Fruit fly (Drosophila melanogaster) whole organism, adult: ENCODE measurements around the gene Gel.

ENCODE experiments used
- CG11617 ChIP-seq: fragments of 200-800 bp; sonication (Bioruptor generic); optimal IDR thresholded peaks from 2 replicates; lab custom pipeline; 2017; ENCODE audit warnings: mild to moderate bottlenecking, missing biosample characterization, missing genetic modification reagents, missing genetic modification characterization
- CG12768 ChIP-seq: fragments of 200-800 bp; sonication (Bioruptor generic); optimal IDR thresholded peaks from 2 replicates; lab custom pipeline; 2017; ENCODE audit warnings: missing biosample characterization, missing genetic modification characterization, mild to moderate bottlenecking, moderate library complexity, missing genetic modification reagents
- CG14711 ChIP-seq: fragments of 200-800 bp; sonication (Bioruptor generic); optimal IDR thresholded peaks from 2 replicates; lab custom pipeline; 2018; ENCODE audit warnings: missing biosample characterization, mild to moderate bottlenecking, missing genetic modification characterization, moderate library complexity
- CG1620 ChIP-seq: fragments of 200-800 bp; sonication (Bioruptor generic); optimal IDR thresholded peaks from 2 replicates; lab custom pipeline; 2016; ENCODE audit warnings: missing biosample characterization, missing genetic modification characterization
- CG33017 ChIP-seq: fragments of 200-800 bp; sonication (Bioruptor generic); optimal IDR thresholded peaks from 2 replicates; lab custom pipeline; 2018; ENCODE audit warnings: missing biosample characterization, mild to moderate bottlenecking, missing genetic modification characterization, moderate library complexity
- CG5204 ChIP-seq: fragments of 200-800 bp; sonication (Bioruptor generic); optimal IDR thresholded peaks from 2 replicates; lab custom pipeline; 2016; ENCODE audit warnings: missing biosample characterization, missing genetic modification characterization
- CG7045 ChIP-seq: fragments of 200-800 bp; sonication (Bioruptor generic); optimal IDR thresholded peaks from 2 replicates; lab custom pipeline; 2017; ENCODE audit warnings: missing biosample characterization, mild to moderate bottlenecking, missing genetic modification characterization
- CG7101 ChIP-seq: fragments of 200-800 bp; sonication (Bioruptor generic); optimal IDR thresholded peaks from 2 replicates; lab custom pipeline; 2018; ENCODE audit warnings: missing biosample characterization, mild to moderate bottlenecking, missing genetic modification characterization, moderate library complexity
- Clk ChIP-seq: fragments of 200-800 bp; sonication (Bioruptor generic); optimal IDR thresholded peaks from 2 replicates; lab custom pipeline; 2017; ENCODE audit warnings: missing biosample characterization, missing genetic modification characterization
- Crg-1 ChIP-seq: fragments of 200-800 bp; sonication (Bioruptor generic); optimal IDR thresholded peaks from 2 replicates; lab custom pipeline; 2016; ENCODE audit warnings: missing biosample characterization, missing genetic modification characterization
- Hr96 ChIP-seq: fragments of 200-800 bp; sonication (Bioruptor generic); optimal IDR thresholded peaks from 2 replicates; lab custom pipeline; 2016; ENCODE audit warnings: missing biosample characterization, missing genetic modification characterization
- Mnt ChIP-seq: fragments of 200-800 bp; sonication (Bioruptor generic); optimal IDR thresholded peaks from 2 replicates; lab custom pipeline; 2016; ENCODE audit warnings: missing biosample characterization, mild to moderate bottlenecking, missing genetic modification characterization
- bab1 ChIP-seq: fragments of 200-800 bp; sonication (Bioruptor generic); optimal IDR thresholded peaks from 3 replicates; lab custom pipeline; 2019; ENCODE audit warnings: missing biosample characterization, mild to moderate bottlenecking, missing genetic modification characterization, moderate library complexity
- cic ChIP-seq: fragments of 200-800 bp; sonication (Bioruptor generic); optimal IDR thresholded peaks from 2 replicates; lab custom pipeline; 2017; ENCODE audit warnings: missing biosample characterization, mild to moderate bottlenecking, missing genetic modification characterization, moderate library complexity
- cnc ChIP-seq, 2 experiments: fragments of >200 bp; optimal IDR thresholded peaks; 2 replicates each; lab custom pipeline; 2017
- kay ChIP-seq: fragments of 200-800 bp; sonication (Bioruptor generic); peaks from one replicate; lab custom pipeline; 2016; ENCODE audit warnings: missing biosample characterization, missing genetic modification characterization, borderline replicate concordance
- ovo ChIP-seq: fragments of 200-800 bp; sonication (Bioruptor generic); optimal IDR thresholded peaks from 2 replicates; lab custom pipeline; 2016; ENCODE audit warnings: missing biosample characterization, missing genetic modification characterization
- pad ChIP-seq: fragments of 200-800 bp; sonication (Bioruptor generic); optimal IDR thresholded peaks from 3 replicates; lab custom pipeline; 2017; ENCODE audit warnings: missing biosample characterization, missing genetic modification characterization, mild to moderate bottlenecking, moderate library complexity, missing genetic modification reagents
- tj ChIP-seq: fragments of 200-800 bp; sonication (Bioruptor generic); optimal IDR thresholded peaks from 3 replicates; lab custom pipeline; 2017; ENCODE audit warnings: missing biosample characterization, mild to moderate bottlenecking, missing genetic modification characterization, moderate library complexity
- toe ChIP-seq: fragments of 200-800 bp; sonication (Bioruptor generic); optimal IDR thresholded peaks from 2 replicates; lab custom pipeline; 2016; ENCODE audit warnings: missing biosample characterization, missing genetic modification characterization

Gene Gel

DNA sequence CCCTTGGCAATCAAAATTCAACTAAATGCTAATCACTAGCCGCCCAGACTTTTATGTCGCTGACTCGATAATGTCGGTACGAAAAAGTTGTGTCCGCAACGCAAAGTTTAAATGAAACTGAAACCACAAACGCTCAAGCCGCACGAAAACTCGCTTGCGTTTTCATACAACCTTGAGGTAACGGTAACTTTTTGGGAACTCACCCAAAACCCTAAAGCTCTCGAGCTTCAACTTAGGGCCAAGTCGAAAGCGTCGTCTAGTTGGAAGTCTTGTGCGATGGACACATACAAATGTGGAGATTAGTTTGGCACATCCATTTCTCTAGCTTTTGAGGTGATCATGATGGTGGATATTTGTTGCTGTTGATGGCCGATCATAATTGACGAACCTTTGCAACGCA is 14.9 kb downstream of the Gel start:
- TF ChIP-seq CG11617 (no peak), CG1620 (no peak)

DNA sequence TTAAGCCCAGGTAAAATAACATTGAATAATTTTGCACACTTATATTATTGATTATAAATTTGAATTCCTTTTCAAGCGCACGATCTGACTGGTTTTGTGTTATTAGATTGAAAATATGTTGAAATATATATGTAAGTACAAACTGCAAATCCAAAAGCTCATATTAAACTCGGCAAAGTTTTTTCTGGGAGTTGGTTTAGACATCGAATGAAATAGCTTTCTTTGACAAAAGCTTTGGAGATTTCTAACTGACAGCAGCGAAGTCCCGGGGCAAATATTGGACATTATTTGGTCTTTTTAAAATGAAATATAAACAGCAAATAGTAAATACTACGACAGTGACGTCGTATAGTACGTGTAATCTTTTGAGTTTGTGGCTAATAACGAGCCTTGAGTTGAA is 16.2 kb downstream of the Gel start, which contains the start of gene TwdlG:
TSS of gene TwdlG (minus strand) at position 101 of the 400 bp plus-strand sequence.
- TF ChIP-seq kay (GFP tag; lab: Kevin White, UChicago): peak; percentile 74
- no peak for TF ChIP-seq Crg-1 (GFP tag; lab: Kevin White, UChicago)

DNA sequence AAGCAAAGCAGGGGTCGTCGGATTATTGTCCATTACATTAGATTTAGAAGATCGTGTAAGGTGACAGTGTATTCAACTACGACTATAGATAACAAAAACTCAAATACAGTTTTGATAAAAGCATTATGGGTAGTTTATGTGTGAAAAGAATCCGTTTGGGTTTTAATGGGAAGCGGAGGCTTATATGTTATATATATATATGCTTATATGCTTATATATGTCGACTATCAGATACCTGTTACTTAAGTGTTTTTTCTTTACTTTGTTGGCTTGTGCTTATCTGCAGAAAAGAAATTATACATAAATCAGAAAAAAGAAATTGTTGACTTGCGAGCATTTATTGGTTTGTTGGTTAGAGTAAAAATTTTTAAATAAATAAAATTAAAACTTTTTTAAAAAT is 17.9 kb downstream of the Gel start, which contains the start of gene CG14644:
TSS of gene CG14644 (minus strand) at position 101 of the 400 bp plus-strand sequence.
- TF ChIP-seq bab1 (GFP tag; lab: Kevin White, UChicago): no peak
- TF ChIP-seq kay (GFP tag; lab: Kevin White, UChicago): no peak
- TF ChIP-seq ovo (GFP tag; lab: Kevin White, UChicago): no peak
- TF ChIP-seq toe: no peak
- no peak for TF ChIP-seq tj (GFP tag; lab: Kevin White, UChicago)
- TF ChIP-seq CG11617: no peak
- no peak for TF ChIP-seq cic
- no peak for TF ChIP-seq Mnt
- TF ChIP-seq CG14711 (tag; lab: Kevin White, UChicago): no peak
- no peak for TF ChIP-seq CG7045 (GFP tag; lab: Kevin White, UChicago)
- TF ChIP-seq Clk (GFP tag; lab: Kevin White, UChicago): no peak
- TF ChIP-seq Crg-1 (GFP tag; lab: Kevin White, UChicago): no peak

DNA sequence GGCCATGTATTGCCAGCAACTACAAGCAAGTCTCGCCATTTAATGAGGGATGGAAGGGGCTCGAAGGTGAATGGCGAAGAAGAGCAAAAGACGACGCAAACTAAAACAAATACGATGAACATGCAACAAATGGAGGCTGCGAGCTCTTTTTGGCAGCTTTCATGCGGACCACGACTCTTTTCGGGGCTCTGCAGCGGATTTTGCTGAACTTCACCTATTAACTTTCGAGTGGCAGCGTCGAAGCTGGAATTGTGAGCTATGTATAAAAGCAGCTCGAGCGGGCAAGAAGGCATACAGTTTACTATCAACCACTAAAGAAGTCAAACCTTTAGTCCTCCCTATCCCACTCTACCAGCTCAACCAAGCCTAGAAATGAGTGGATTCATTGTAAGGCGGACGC is 19.4 kb downstream of the Gel start, which contains the start of gene TwdlV:
TSS of gene TwdlV (plus strand) at position 301 of the 400 bp plus-strand sequence.
- TF ChIP-seq CG33017 (tag; lab: Kevin White, UChicago) (no peak), CG11617 (no peak), Mnt (no peak), CG14711 (tag; lab: Kevin White, UChicago) (no peak), cic (no peak), CG1620 (no peak)

DNA sequence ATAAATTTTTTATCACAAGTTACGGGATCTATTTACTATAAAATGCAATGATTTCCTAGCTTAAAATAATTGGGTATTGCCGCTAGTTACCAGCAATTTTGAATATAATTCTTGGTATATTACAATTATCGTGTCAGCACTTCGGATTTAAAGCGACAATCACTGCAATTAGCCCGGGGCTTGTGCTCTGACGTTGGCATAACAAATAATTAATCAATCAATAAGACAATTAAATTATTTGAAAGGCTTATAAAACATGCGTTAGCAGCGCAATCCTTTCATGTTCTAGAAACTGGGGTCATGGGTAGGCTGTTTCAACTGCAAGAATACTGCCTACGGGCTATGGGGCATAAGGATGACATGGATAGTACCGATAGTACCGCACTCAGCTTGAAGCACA is 21.7 kb downstream of the Gel start, which contains the start of gene Or82a:
TSS of gene Or82a (plus strand) at position 301 of the 400 bp plus-strand sequence.
- no peak for TF ChIP-seq CG14711 (tag; lab: Kevin White, UChicago)
- TF ChIP-seq ovo (GFP tag; lab: Kevin White, UChicago): no peak
- TF ChIP-seq tj (GFP tag; lab: Kevin White, UChicago): no peak
- no peak for TF ChIP-seq CG11617
- TF ChIP-seq cnc (optimal IDR thresholded peaks at IDR 0.05; lab: Kevin White, UChicago): no peak
- TF ChIP-seq Clk (GFP tag; lab: Kevin White, UChicago): no peak
- TF ChIP-seq cic: no peak
- TF ChIP-seq bab1 (GFP tag; lab: Kevin White, UChicago): no peak
- no peak for TF ChIP-seq pad (GFP tag; lab: Kevin White, UChicago)
- TF ChIP-seq Hr96 (GFP tag; lab: Kevin White, UChicago): no peak

DNA sequence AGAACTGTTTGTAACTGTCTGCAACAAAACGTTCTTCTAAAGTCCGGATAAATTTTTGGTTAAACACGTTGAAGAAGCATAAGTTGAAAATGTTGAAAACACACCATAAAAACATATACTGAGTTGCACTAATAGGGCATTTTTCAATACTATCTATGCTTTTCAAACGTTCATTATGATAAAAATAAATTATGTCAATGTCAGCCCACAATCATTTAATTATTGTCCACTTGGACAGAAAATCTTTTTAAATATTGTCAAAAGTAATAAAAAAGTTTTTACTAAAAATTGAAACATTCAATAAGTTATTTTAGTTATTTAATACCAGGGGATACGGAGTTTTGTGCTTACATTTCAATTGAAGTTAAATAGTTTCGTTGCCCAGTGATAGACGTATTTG is 31.5 kb downstream of the Gel start, which contains the start of gene CG1092:
TSS of gene CG1092 (plus strand) at position 301 of the 400 bp plus-strand sequence.
- TF ChIP-seq CG12768 (GFP tag; lab: Kevin White, UChicago) (no peak), kay (GFP tag; lab: Kevin White, UChicago) (peak; percentile 17)

DNA sequence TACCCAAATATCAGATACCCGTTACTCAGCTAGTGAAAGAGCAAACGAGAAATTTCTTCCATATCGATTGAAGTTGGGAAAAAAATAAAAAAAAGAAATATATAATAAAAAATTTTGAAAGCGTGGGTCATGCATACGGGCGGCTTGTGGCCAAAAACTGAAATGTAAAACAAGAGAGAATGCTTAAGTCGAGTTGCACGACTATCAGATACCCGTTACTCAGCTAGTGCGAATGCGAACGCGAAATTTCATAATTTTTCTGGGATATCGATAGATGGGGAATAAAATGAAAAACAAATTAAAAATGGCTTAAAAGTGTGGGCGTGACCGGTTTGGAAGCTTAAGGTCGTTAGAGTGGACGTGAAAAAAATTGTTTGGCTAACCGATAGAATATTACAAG is 33.3 kb downstream of the Gel start:
- TF ChIP-seq CG14711 (tag; lab: Kevin White, UChicago) (no peak), bab1 (GFP tag; lab: Kevin White, UChicago) (no peak), Hr96 (GFP tag; lab: Kevin White, UChicago) (no peak), CG33017 (tag; lab: Kevin White, UChicago) (no peak), tj (GFP tag; lab: Kevin White, UChicago) (no peak), CG12768 (GFP tag; lab: Kevin White, UChicago) (no peak), cic (no peak), kay (GFP tag; lab: Kevin White, UChicago) (no peak), ovo (GFP tag; lab: Kevin White, UChicago) (no peak), Mnt (no peak), CG5204 (GFP tag; lab: Kevin White, UChicago) (no peak), CG11617 (no peak), Crg-1 (GFP tag; lab: Kevin White, UChicago) (no peak), cnc (optimal IDR thresholded peaks at IDR 0.05; lab: Kevin White, UChicago) (no peak), toe (no peak), pad (GFP tag; lab: Kevin White, UChicago) (no peak)

DNA sequence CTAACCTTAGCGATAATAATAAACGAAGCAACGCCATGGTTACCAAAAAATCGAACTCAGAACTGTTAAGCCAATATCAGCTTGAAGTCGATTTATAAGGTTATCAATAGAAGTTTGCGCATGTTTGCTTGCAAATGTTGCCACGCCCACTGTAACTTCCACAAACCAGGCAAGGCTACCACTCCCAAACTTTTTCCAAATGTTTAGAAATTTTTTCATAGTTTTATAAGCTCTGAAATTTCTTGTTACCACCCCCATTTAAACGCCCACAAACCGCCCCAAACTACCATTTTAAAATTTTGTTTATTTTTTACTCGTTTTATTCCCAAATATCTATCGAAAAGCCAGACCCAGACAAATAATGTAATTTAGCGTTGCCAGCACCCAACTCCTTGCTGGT is 42.8 kb downstream of the Gel start, which contains the start of gene flip:
TSS of gene flip (minus strand) at position 101 of the 400 bp plus-strand sequence.
- no peak for TF ChIP-seq CG33017 (tag; lab: Kevin White, UChicago)
- no peak for TF ChIP-seq CG7045 (GFP tag; lab: Kevin White, UChicago)
- TF ChIP-seq CG1620: no peak
- no peak for TF ChIP-seq CG14711 (tag; lab: Kevin White, UChicago)
- no peak for TF ChIP-seq Mnt
- no peak for TF ChIP-seq CG11617
- TF ChIP-seq cic: no peak
- TF ChIP-seq kay (GFP tag; lab: Kevin White, UChicago): no peak
- no peak for TF ChIP-seq Clk (GFP tag; lab: Kevin White, UChicago)
- TF ChIP-seq CG5204 (GFP tag; lab: Kevin White, UChicago): no peak
- no peak for TF ChIP-seq tj (GFP tag; lab: Kevin White, UChicago)
- TF ChIP-seq Crg-1 (GFP tag; lab: Kevin White, UChicago): no peak
- TF ChIP-seq toe: no peak
- TF ChIP-seq pad (GFP tag; lab: Kevin White, UChicago): no peak
- no peak for TF ChIP-seq CG7101 (tag; lab: Kevin White, UChicago)
- no peak for TF ChIP-seq ovo (GFP tag; lab: Kevin White, UChicago)
- TF ChIP-seq bab1 (GFP tag; lab: Kevin White, UChicago): no peak
- TF ChIP-seq CG12768 (GFP tag; lab: Kevin White, UChicago): no peak
- TF ChIP-seq cnc (optimal IDR thresholded peaks at IDR 0.05; lab: Kevin White, UChicago): no peak
